Worm (Caenorhabditis elegans) whole organism, early embryonic: ENCODE results near the gene F42A10.9.

Source experiments
- B0310.2 ChIP-seq: sonication (generic microtip); optimal IDR thresholded peaks from 2 replicates; lab custom pipeline; 2016; ENCODE audit warnings: mild to moderate bottlenecking, missing genetic modification characterization, missing compliant biosample characterization
- F13C5.2 ChIP-seq: sonication (generic microtip); optimal IDR thresholded peaks from 2 replicates; lab custom pipeline; 2017; ENCODE audit warnings: mild to moderate bottlenecking, missing genetic modification characterization, inconsistent platforms, missing compliant biosample characterization
- aly-1 ChIP-seq: sonication (generic microtip); optimal IDR thresholded peaks from 2 replicates; lab custom pipeline; 2016; ENCODE audit warnings: missing genetic modification characterization, missing compliant biosample characterization
- ama-1 ChIP-seq: fragments of 150-350 bp; optimal IDR thresholded peaks from 2 replicates; lab custom pipeline; 2014
- ceh-13 ChIP-seq: fragments of 200-800 bp; sonication (Bioruptor generic); optimal IDR thresholded peaks from 2 replicates; lab custom pipeline; 2018; ENCODE audit warnings: mild to moderate bottlenecking, missing genetic modification characterization, missing compliant biosample characterization
- ceh-36 ChIP-seq: sonication (generic microtip); optimal IDR thresholded peaks from 2 replicates; lab custom pipeline; 2016; ENCODE audit warnings: missing genetic modification characterization, inconsistent platforms, missing compliant biosample characterization
- ets-7 ChIP-seq: sonication (generic microtip); optimal IDR thresholded peaks from 2 replicates; lab custom pipeline; 2016; ENCODE audit warnings: missing genotype, missing genetic modification characterization, missing compliant biosample characterization
- flt-1 ChIP-seq: fragments of 200-800 bp; sonication (Bioruptor generic); IDR thresholded peaks from 2 replicates; pipeline ENCODE4 v1.3.6; 2022; ENCODE audit warnings: missing genetic modification characterization, missing compliant biosample characterization
- hmbx-1 ChIP-seq: sonication (generic microtip); optimal IDR thresholded peaks from 2 replicates; lab custom pipeline; 2016; ENCODE audit warnings: mild to moderate bottlenecking, missing genetic modification characterization, missing compliant biosample characterization
- hmg-4 ChIP-seq: fragments of 200-800 bp; sonication (Bioruptor generic); optimal IDR thresholded peaks from 2 replicates; lab custom pipeline; 2018; ENCODE audit warnings: mild to moderate bottlenecking, missing genetic modification characterization, missing compliant biosample characterization
- hnd-1 ChIP-seq: sonication (generic microtip); optimal IDR thresholded peaks from 2 replicates; lab custom pipeline; 2016; ENCODE audit warnings: missing genetic modification characterization, missing compliant biosample characterization
- pes-1 ChIP-seq: fragments of 200-800 bp; sonication (Bioruptor generic); IDR thresholded peaks from 2 replicates; pipeline ENCODE4 v1.3.6; 2022; ENCODE audit warnings: missing genetic modification reagents, missing genetic modification characterization, missing compliant biosample characterization
- scrt-1 ChIP-seq: fragments of 200-800 bp; sonication (Bioruptor generic); IDR thresholded peaks from 2 replicates; pipeline ENCODE4 v1.3.6; 2022; ENCODE audit warnings: missing genetic modification characterization, missing compliant biosample characterization
- sea-1 ChIP-seq: fragments of 200-800 bp; sonication (Bioruptor generic); conservative IDR thresholded peaks from 2 replicates; pipeline ENCODE4 v1.3.6; 2022; ENCODE audit warnings: missing genetic modification characterization, missing compliant biosample characterization
- tbx-11 ChIP-seq: fragments of 200-800 bp; sonication (Bioruptor generic); IDR thresholded peaks from 2 replicates; pipeline ENCODE4 v1.3.6; 2022; ENCODE audit warnings: missing genetic modification characterization, missing compliant biosample characterization
- tbx-37 ChIP-seq: fragments of 200-800 bp; sonication (Bioruptor generic); conservative IDR thresholded peaks from 2 replicates; pipeline ENCODE4 v1.3.6; 2022; ENCODE audit warnings: missing genetic modification reagents, missing genetic modification characterization, missing compliant biosample characterization
- tra-4 ChIP-seq: sonication (generic microtip); optimal IDR thresholded peaks from 2 replicates; lab custom pipeline; 2017; ENCODE audit warnings: missing genetic modification characterization, missing compliant biosample characterization

The F42A10.9 gene

DNA sequence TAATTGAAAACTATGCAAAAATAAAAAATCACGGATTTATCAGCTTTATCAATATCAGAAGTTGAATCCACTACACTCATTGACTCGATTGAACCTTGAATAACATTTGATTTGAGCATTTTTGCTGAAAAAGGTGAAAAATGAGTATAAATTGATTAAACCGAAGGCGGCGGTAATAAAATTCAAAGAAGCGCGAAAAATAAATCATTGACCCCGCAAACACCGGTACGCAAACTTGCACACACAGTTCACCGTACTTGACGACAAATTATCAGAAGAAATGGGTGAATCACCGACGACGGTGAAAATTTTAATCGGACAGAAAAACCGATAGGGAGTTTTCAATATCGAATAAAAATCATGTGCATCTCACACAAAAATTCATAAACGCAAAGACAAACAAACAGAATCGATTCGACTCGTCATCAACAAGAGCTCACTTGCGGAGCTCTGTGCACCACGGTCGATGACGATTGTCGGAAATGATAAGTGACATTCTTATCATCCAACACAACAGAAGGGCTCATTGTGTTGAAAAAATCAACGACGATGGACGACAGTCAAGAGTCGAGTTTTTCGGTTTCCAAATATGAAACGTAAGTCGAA is 14.8 kb upstream of the F42A10.9 start, which contains the start of the genes wht-7 and Y42G9A.1:
Gene wht-7 (minus strand): TSS at position 131 of the 606 bp plus-strand sequence.
Gene Y42G9A.1 (plus strand): TSS at position 495 of the 606 bp plus-strand sequence.
- no peak for TF ChIP-seq hnd-1 (tag; lab: Kevin White, UChicago)
- no peak for TF ChIP-seq tra-4
- no peak for TF ChIP-seq sea-1 (GFP tag; lab: Robert Waterston, UW)
- no peak for TF ChIP-seq aly-1 (tag; lab: Kevin White, UChicago)
- TF ChIP-seq hmg-4 (GFP tag; lab: Kevin White, UChicago): no peak
- TF ChIP-seq tbx-37: no peak
- no peak for TF ChIP-seq ets-7
- TF ChIP-seq ama-1: no peak
- no peak for TF ChIP-seq ceh-36 (tag; lab: Kevin White, UChicago)
- no peak for TF ChIP-seq tbx-11 (GFP tag; lab: Robert Waterston, UW)
- no peak for TF ChIP-seq pes-1 (GFP tag; lab: Robert Waterston, UW)
- TF ChIP-seq flt-1 (GFP tag; lab: Robert Waterston, UW): no peak
- no peak for TF ChIP-seq F13C5.2 (tag; lab: Kevin White, UChicago)

DNA sequence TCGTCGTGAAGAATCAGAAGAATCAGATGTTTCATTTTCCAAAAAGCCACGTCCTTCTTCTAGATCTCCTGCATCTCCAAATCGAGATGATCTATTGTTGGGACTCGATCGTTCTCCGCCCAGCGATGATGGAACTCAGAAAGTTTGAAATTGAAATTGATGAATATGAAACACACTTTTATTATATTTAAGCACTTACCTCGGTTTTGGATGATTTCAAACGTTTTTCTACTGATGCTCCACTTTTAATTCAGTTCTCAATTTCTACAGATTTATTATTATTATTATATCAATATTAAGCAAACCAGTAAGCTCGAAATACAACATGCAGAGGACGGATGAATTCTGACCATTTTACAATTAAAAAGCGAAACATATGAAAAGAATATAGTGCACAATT is 9.8 kb upstream of the F42A10.9 start:
- TF ChIP-seq tra-4 (no peak), B0310.2 (tag; lab: Kevin White, UChicago) (no peak), pes-1 (GFP tag; lab: Robert Waterston, UW) (no peak), hmbx-1 (tag; lab: Kevin White, UChicago) (no peak), ceh-13 (GFP tag; lab: Kevin White, UChicago) (no peak), ceh-36 (tag; lab: Kevin White, UChicago) (no peak)

DNA sequence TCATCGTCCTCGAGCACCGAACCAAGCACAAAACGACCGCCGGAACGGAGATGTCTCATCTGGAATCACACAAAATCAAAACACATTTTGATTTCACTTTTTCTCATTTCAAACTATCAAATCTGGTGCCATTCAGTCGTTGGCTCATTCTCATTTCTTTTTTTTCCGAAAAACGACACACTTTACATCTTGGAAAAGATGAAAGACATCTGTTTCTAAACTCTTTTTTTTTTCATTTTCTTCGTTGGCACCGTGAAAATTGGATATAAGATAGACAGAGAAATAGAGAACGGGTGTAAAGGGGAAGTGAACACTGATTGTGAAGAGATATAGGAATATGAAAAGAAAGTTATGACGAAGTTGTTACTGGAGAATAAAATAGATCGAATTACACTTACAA is 8.6 kb upstream of the F42A10.9 start:
- no peak for TF ChIP-seq B0310.2 (tag; lab: Kevin White, UChicago)
- no peak for TF ChIP-seq tbx-11 (GFP tag; lab: Robert Waterston, UW)
- TF ChIP-seq F13C5.2 (tag; lab: Kevin White, UChicago): no peak
- no peak for TF ChIP-seq ceh-13 (GFP tag; lab: Kevin White, UChicago)
- no peak for TF ChIP-seq sea-1 (GFP tag; lab: Robert Waterston, UW)
- no peak for TF ChIP-seq tbx-37
- TF ChIP-seq hnd-1 (tag; lab: Kevin White, UChicago): no peak
- TF ChIP-seq aly-1 (tag; lab: Kevin White, UChicago): no peak
- TF ChIP-seq flt-1 (GFP tag; lab: Robert Waterston, UW): no peak
- no peak for TF ChIP-seq ama-1
- TF ChIP-seq hmbx-1 (tag; lab: Kevin White, UChicago): no peak
- no peak for TF ChIP-seq scrt-1
- TF ChIP-seq ceh-36 (tag; lab: Kevin White, UChicago): no peak
- no peak for TF ChIP-seq pes-1 (GFP tag; lab: Robert Waterston, UW)
- TF ChIP-seq hmg-4 (GFP tag; lab: Kevin White, UChicago): no peak
- TF ChIP-seq tra-4: no peak
- no peak for TF ChIP-seq ets-7

DNA sequence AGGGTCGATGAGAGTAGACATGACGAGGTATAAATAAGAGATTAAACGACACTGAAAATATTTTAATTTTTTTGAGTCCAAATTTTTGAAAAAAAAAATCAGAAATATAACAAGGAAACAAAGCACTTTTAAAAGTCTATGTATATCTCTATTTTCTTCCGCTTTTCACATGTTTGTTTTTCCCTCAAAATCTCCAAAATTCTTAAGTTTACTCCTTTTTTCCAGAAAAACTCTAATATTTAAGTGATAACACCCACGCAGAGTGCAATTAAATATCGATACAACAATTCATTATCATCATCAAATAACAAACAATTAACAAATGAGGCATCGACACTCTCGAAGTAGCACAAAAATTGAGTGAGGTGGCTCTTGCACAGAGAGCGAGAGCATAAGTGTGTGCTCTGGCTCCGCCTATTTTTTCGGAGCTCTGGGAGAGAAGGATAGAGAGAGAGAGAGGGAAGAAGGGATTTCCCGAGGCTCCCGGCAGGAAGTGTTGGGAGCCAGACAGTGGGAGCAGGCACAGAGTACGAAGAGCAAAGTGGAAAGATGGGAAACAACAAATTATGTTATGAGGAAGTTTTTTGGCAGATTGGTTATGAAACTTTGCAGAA is 6.6 kb upstream of the F42A10.9 start, which contains the start of gene anmt-2:
Gene anmt-2 (minus strand): TSS at position 51 of the 614 bp plus-strand sequence.
- TF ChIP-seq scrt-1 (no peak), hmbx-1 (tag; lab: Kevin White, UChicago) (no peak), ama-1 (no peak), hmg-4 (GFP tag; lab: Kevin White, UChicago) (no peak)

DNA sequence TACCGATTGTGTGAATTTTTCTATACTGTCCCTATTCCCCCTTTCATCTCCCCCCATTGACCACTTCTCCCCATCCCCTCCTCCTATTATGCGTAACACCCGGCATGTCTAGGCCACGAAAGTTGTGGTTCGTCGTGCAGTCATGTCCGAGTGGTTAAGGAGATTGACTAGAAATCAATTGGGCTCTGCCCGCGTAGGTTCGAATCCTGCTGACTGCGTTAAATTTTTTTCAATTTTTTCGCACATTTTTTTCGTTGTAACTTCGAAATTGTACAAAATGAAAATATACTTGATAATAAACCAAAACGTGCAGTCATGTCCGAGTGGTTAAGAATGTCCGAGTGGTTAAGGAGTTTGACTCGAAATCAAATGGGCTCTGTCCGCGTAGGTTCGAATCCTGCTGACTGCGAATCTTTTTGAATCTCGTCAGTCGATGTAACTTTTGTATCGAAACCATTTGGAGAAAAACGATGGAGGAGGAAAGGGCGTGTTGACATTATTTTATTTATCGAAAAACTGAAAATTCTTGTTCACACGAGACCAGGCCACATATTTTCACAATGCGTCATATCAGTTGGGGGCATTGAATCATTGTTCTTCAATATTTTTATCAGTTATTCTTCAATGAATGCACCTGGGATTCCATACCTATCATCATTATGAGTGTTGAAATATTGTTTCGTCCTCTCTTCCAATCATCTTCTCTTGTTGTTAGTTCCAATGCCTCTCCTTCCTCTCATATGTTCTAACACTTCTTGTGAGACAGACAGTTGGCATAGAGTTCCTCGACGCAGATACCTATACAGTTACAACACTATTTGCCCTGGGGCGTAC is 5.5 kb upstream of the F42A10.9 start, which contains the start of gene nfm-1:
Gene nfm-1 (plus strand): TSS at position 812 of the 834 bp plus-strand sequence.
- TF ChIP-seq scrt-1 (peak; percentile 95), tbx-11 (GFP tag; lab: Robert Waterston, UW) (peak; percentile 87), ceh-13 (GFP tag; lab: Kevin White, UChicago) (peak; percentile 83), ceh-36 (tag; lab: Kevin White, UChicago) (peak; percentile 91), aly-1 (tag; lab: Kevin White, UChicago) (peak; percentile 71), B0310.2 (tag; lab: Kevin White, UChicago) (peak; percentile 88), ets-7 (no peak), F13C5.2 (tag; lab: Kevin White, UChicago) (peak; percentile 92), sea-1 (GFP tag; lab: Robert Waterston, UW) (peak; percentile 94), pes-1 (GFP tag; lab: Robert Waterston, UW) (peak; percentile 94), flt-1 (GFP tag; lab: Robert Waterston, UW) (peak; percentile 93), tbx-37 (peak; percentile 87), hmg-4 (GFP tag; lab: Kevin White, UChicago) (peak; percentile 88), tra-4 (peak; percentile 74), ama-1 (no peak), hmbx-1 (tag; lab: Kevin White, UChicago) (peak; percentile 72), hnd-1 (tag; lab: Kevin White, UChicago) (peak; percentile 81)

DNA sequence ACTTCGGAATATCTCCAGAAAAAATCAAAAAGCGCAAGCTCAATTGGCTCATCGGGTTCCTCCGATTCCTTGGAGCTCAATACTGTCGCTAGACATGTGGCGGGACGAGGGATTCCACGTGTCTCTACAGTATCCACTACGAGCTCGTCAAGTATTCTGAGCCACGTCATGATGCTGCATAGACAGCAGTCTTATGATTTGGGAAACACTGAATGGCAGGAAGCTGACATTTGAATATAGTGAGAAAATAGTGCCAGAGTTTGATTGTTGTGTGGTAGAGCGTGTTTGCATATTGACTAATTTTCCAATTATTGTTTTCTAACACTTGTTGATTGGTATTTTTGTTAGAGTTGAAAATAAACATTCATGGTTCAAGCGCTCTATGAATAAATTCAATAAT is 992 bp upstream of the F42A10.9 start:
- TF ChIP-seq hmbx-1 (tag; lab: Kevin White, UChicago): no peak
- no peak for TF ChIP-seq flt-1 (GFP tag; lab: Robert Waterston, UW)
- no peak for TF ChIP-seq sea-1 (GFP tag; lab: Robert Waterston, UW)
- TF ChIP-seq tbx-37: no peak
- TF ChIP-seq hmg-4 (GFP tag; lab: Kevin White, UChicago): no peak
- no peak for TF ChIP-seq hnd-1 (tag; lab: Kevin White, UChicago)
- TF ChIP-seq F13C5.2 (tag; lab: Kevin White, UChicago): no peak
